Worm (Caenorhabditis elegans) whole organism, L3 larva: ENCODE results near the gene C03B1.3.
A peak's percentile ranks its signal among the peaks of the same experiment; 100 is the strongest.

Experiments
- R02D3.7 ChIP-seq: fragments of 150-350 bp; optimal IDR thresholded peaks from 2 replicates; lab custom pipeline; 2014; ENCODE audit warnings: missing biosample characterization, missing genetic modification characterization
- ZK546.5 ChIP-seq: sonication (generic microtip); optimal IDR thresholded peaks from 2 replicates; lab custom pipeline; 2017; ENCODE audit warnings: missing biosample characterization, missing genetic modification characterization
- aly-2 ChIP-seq: fragments of 150-350 bp; optimal IDR thresholded peaks from 2 replicates; lab custom pipeline; 2014; ENCODE audit warnings: missing biosample characterization, missing genetic modification characterization
- ama-1 ChIP-seq: fragments of 150-350 bp; optimal IDR thresholded peaks from 2 replicates; lab custom pipeline; 2018
- ceh-16 ChIP-seq: sonication (generic microtip); optimal IDR thresholded peaks from 2 replicates; lab custom pipeline; 2017; ENCODE audit warnings: missing biosample characterization, missing genetic modification characterization
- ceh-82 ChIP-seq: fragments of 150-350 bp; optimal IDR thresholded peaks from 2 replicates; lab custom pipeline; 2014; ENCODE audit warnings: missing biosample characterization, missing genetic modification characterization
- ceh-9 ChIP-seq: sonication (generic microtip); optimal IDR thresholded peaks from 2 replicates; lab custom pipeline; 2018; ENCODE audit warnings: missing biosample characterization, missing genetic modification characterization
- daf-12 ChIP-seq: fragments of 150-350 bp; optimal IDR thresholded peaks from 2 replicates; lab custom pipeline; 2014; ENCODE audit warnings: missing biosample characterization, missing genetic modification reagents, missing genetic modification characterization
- egl-27 ChIP-seq: sonication (generic microtip); optimal IDR thresholded peaks from 4 replicates; lab custom pipeline; 2017; ENCODE audit warnings: missing biosample characterization, missing genetic modification reagents, missing genetic modification characterization
- egl-5 ChIP-seq: fragments of 150-350 bp; optimal IDR thresholded peaks from 2 replicates; lab custom pipeline; 2017; ENCODE audit warnings: missing biosample characterization, missing genetic modification reagents, missing genetic modification characterization, inconsistent platforms
- elt-1 ChIP-seq: fragments of 150-350 bp; optimal IDR thresholded peaks from 2 replicates; lab custom pipeline; 2014; ENCODE audit warnings: missing biosample characterization, missing genetic modification characterization
- elt-2 ChIP-seq: sonication (generic microtip); optimal IDR thresholded peaks from 2 replicates; lab custom pipeline; 2016; ENCODE audit warnings: missing genetic modification reagents, mild to moderate bottlenecking, missing genetic modification characterization, missing compliant biosample characterization
- eor-1 ChIP-seq, 2 experiments: fragments of 150-350 bp; optimal IDR thresholded peaks; 2 replicates each; lab custom pipeline; 2014 to 2018; ENCODE audit warnings: missing biosample characterization in 2 of 2, missing genetic modification characterization in 2 of 2
- fkh-10 ChIP-seq: sonication (generic microtip); optimal IDR thresholded peaks from 2 replicates; lab custom pipeline; 2017; ENCODE audit warnings: missing biosample characterization, missing genetic modification reagents, missing genetic modification characterization
- fkh-2 ChIP-seq: fragments of 150-350 bp; optimal IDR thresholded peaks from 2 replicates; lab custom pipeline; 2014; ENCODE audit warnings: missing biosample characterization, missing genetic modification reagents, missing genetic modification characterization
- hmg-11 ChIP-seq: sonication (generic microtip); optimal IDR thresholded peaks from 2 replicates; lab custom pipeline; 2016; ENCODE audit warnings: missing genetic modification characterization, missing compliant biosample characterization
- jun-1 ChIP-seq: fragments of 150-350 bp; optimal IDR thresholded peaks from 2 replicates; lab custom pipeline; 2014; ENCODE audit warnings: missing biosample characterization, missing genetic modification reagents, missing genetic modification characterization
- lin-15B ChIP-seq: fragments of 150-350 bp; optimal IDR thresholded peaks from 2 replicates; lab custom pipeline; 2014; ENCODE audit warnings: missing biosample characterization, missing genetic modification characterization
- lin-39 ChIP-seq: fragments of 150-350 bp; optimal IDR thresholded peaks from 2 replicates; lab custom pipeline; 2018; ENCODE audit warnings: missing biosample characterization, missing genetic modification reagents, missing genetic modification characterization
- lsy-12 ChIP-seq: sonication (generic microtip); optimal IDR thresholded peaks from 2 replicates; lab custom pipeline; 2016; ENCODE audit warnings: mild to moderate bottlenecking, missing genetic modification characterization, missing compliant biosample characterization
- mdl-1 ChIP-seq: fragments of 150-350 bp; optimal IDR thresholded peaks from 2 replicates; lab custom pipeline; 2014; ENCODE audit warnings: missing biosample characterization, missing genetic modification characterization
- mml-1 ChIP-seq: fragments of 150-350 bp; sonication (generic microtip); optimal IDR thresholded peaks from 3 replicates; lab custom pipeline; 2014; ENCODE audit warnings: missing biosample characterization, missing genetic modification characterization
- nfya-1 ChIP-seq: sonication (generic microtip); optimal IDR thresholded peaks from 2 replicates; lab custom pipeline; 2017; ENCODE audit warnings: missing genetic modification characterization, mild to moderate bottlenecking, missing compliant biosample characterization, antibody characterized with exemption, moderate library complexity; ENCODE audit not compliant: insufficient read depth
- nhr-11 ChIP-seq: fragments of 150-350 bp; optimal IDR thresholded peaks from 2 replicates; lab custom pipeline; 2014; ENCODE audit warnings: missing biosample characterization, missing genetic modification characterization
- nhr-12 ChIP-seq: fragments of 150-350 bp; optimal IDR thresholded peaks from 2 replicates; lab custom pipeline; 2014; ENCODE audit warnings: missing biosample characterization, missing genetic modification characterization
- nhr-23 ChIP-seq: fragments of 150-350 bp; optimal IDR thresholded peaks from 2 replicates; lab custom pipeline; 2014; ENCODE audit warnings: missing biosample characterization, missing genetic modification reagents, missing genetic modification characterization
- nhr-237 ChIP-seq: fragments of 150-350 bp; optimal IDR thresholded peaks from 2 replicates; lab custom pipeline; 2014; ENCODE audit warnings: missing biosample characterization, missing genetic modification characterization
- nhr-25 ChIP-seq: sonication (generic microtip); optimal IDR thresholded peaks from 2 replicates; lab custom pipeline; 2017; ENCODE audit warnings: missing biosample characterization, missing genetic modification characterization
- nhr-28 ChIP-seq: fragments of 150-350 bp; optimal IDR thresholded peaks from 2 replicates; lab custom pipeline; 2014; ENCODE audit warnings: missing biosample characterization, missing genetic modification characterization
- nhr-43 ChIP-seq: sonication (generic microtip); optimal IDR thresholded peaks from 2 replicates; lab custom pipeline; 2016; ENCODE audit warnings: mild to moderate bottlenecking, missing genetic modification characterization, missing compliant biosample characterization; ENCODE audit not compliant: poor library complexity, severe bottlenecking
- nhr-67 ChIP-seq: fragments of 150-350 bp; optimal IDR thresholded peaks from 2 replicates; lab custom pipeline; 2014; ENCODE audit warnings: missing biosample characterization, missing genetic modification characterization
- nhr-76 ChIP-seq: fragments of 150-350 bp; sonication (generic microtip); optimal IDR thresholded peaks from 5 replicates; lab custom pipeline; 2014; ENCODE audit warnings: missing biosample characterization, missing genetic modification characterization
- nhr-77 ChIP-seq: fragments of 150-350 bp; optimal IDR thresholded peaks from 2 replicates; lab custom pipeline; 2014; ENCODE audit warnings: missing biosample characterization, missing genetic modification characterization
- pha-4 ChIP-seq: fragments of 150-350 bp; optimal IDR thresholded peaks from 2 replicates; lab custom pipeline; 2014; ENCODE audit warnings: missing biosample characterization, missing genetic modification reagents, missing genetic modification characterization
- pqm-1 ChIP-seq: fragments of 150-350 bp; optimal IDR thresholded peaks from 2 replicates; lab custom pipeline; 2017; ENCODE audit warnings: missing biosample characterization, missing genetic modification characterization, inconsistent platforms
- sea-2 ChIP-seq: fragments of 150-350 bp; sonication (generic microtip); optimal IDR thresholded peaks from 4 replicates; lab custom pipeline; 2014; ENCODE audit warnings: missing biosample characterization, missing genetic modification reagents, missing genetic modification characterization
- skn-1 ChIP-seq: fragments of 150-350 bp; optimal IDR thresholded peaks from 2 replicates; lab custom pipeline; 2014; ENCODE audit warnings: missing biosample characterization, missing genetic modification characterization
- tbx-2 ChIP-seq: sonication (generic microtip); optimal IDR thresholded peaks from 2 replicates; lab custom pipeline; 2016; ENCODE audit warnings: mild to moderate bottlenecking, missing genetic modification characterization, missing compliant biosample characterization
- unc-39 ChIP-seq: sonication (generic microtip); optimal IDR thresholded peaks from 4 replicates; lab custom pipeline; 2017; ENCODE audit warnings: missing biosample characterization, missing genetic modification characterization
- unc-62 ChIP-seq: fragments of 150-350 bp; sonication (generic microtip); optimal IDR thresholded peaks from 4 replicates; lab custom pipeline; 2014; ENCODE audit warnings: missing biosample characterization, missing genetic modification reagents, missing genetic modification characterization
- zag-1 ChIP-seq: fragments of 150-350 bp; optimal IDR thresholded peaks from 2 replicates; lab custom pipeline; 2014; ENCODE audit warnings: missing biosample characterization, missing genetic modification characterization
- ztf-11 ChIP-seq: fragments of 150-350 bp; optimal IDR thresholded peaks from 2 replicates; lab custom pipeline; 2014; ENCODE audit warnings: missing biosample characterization, missing genetic modification characterization
- ztf-4 ChIP-seq: fragments of 150-350 bp; optimal IDR thresholded peaks from 2 replicates; lab custom pipeline; 2014; ENCODE audit warnings: missing biosample characterization, missing genetic modification characterization

Gene C03B1.3

ce11 chrX:6369717-6370116 lies 3.9 kb downstream of the C03B1.3 start, which contains the start of gene C03B1.2:
C03B1.2 (plus strand) TSS chrX:6370017.
- no peak for TF ChIP-seq ceh-9 (tag; lab: Kevin White, UChicago)
- no peak for TF ChIP-seq nhr-77
- TF ChIP-seq pha-4 (tag; lab: Kevin White, UChicago): no peak
- TF ChIP-seq daf-12 (tag; lab: Kevin White, UChicago): no peak
- no peak for TF ChIP-seq nhr-25 (tag; lab: Kevin White, UChicago)
- no peak for TF ChIP-seq R02D3.7 (tag; lab: Kevin White, UChicago)
- no peak for TF ChIP-seq elt-2
- TF ChIP-seq ztf-11 (tag; lab: Kevin White, UChicago): no peak
- no peak for TF ChIP-seq lin-39 (tag; lab: Kevin White, UChicago)
- TF ChIP-seq mml-1 (tag; lab: Kevin White, UChicago): no peak
- TF ChIP-seq sea-2 (GFP tag; lab: Kevin White, UChicago): no peak
- TF ChIP-seq ama-1 (lab: Kevin White, UChicago): no peak
- TF ChIP-seq mdl-1 (tag; lab: Kevin White, UChicago): no peak
- TF ChIP-seq jun-1 (tag; lab: Kevin White, UChicago): no peak
- TF ChIP-seq nhr-76 (tag; lab: Kevin White, UChicago): no peak

- peak; percentile 26 for TF ChIP-seq pqm-1 (tag; lab: Kevin White, UChicago)
- peak; percentile 33 for TF ChIP-seq ceh-82
- no peak for TF ChIP-seq lin-15B (tag; lab: Kevin White, UChicago)
- TF ChIP-seq unc-62: no peak
- no peak for TF ChIP-seq zag-1
- peak; percentile 10 for TF ChIP-seq nhr-28 (tag; lab: Kevin White, UChicago)
- TF ChIP-seq lsy-12 (tag; lab: Kevin White, UChicago): no peak
- TF ChIP-seq ZK546.5 (tag; lab: Kevin White, UChicago): no peak
- TF ChIP-seq ztf-11 (tag; lab: Kevin White, UChicago): no peak
- TF ChIP-seq jun-1 (tag; lab: Kevin White, UChicago): peak; percentile 57
- peak; percentile 54 for TF ChIP-seq egl-5 (tag; lab: Kevin White, UChicago)
- TF ChIP-seq skn-1 (tag; lab: Kevin White, UChicago): peak; percentile 26
- TF ChIP-seq elt-2: peak; percentile 29
- no peak for TF ChIP-seq fkh-2 (tag; lab: Kevin White, UChicago)
- no peak for TF ChIP-seq aly-2 (tag; lab: Kevin White, UChicago)
- TF ChIP-seq tbx-2 (tag; lab: Kevin White, UChicago): peak; percentile 54
- no peak for TF ChIP-seq nhr-11 (tag; lab: Kevin White, UChicago)
- peak; percentile 36 for TF ChIP-seq nhr-23 (tag; lab: Kevin White, UChicago)
- no peak for TF ChIP-seq ceh-9 (tag; lab: Kevin White, UChicago)
- no peak for TF ChIP-seq eor-1 (tag; optimal IDR thresholded peaks at IDR 0.05; lab: Kevin White, UChicago)
- TF ChIP-seq nhr-12 (tag; lab: Kevin White, UChicago): no peak
- no peak for TF ChIP-seq ztf-4
- TF ChIP-seq fkh-10 (GFP tag; lab: Kevin White, UChicago): no peak
- TF ChIP-seq R02D3.7 (tag; lab: Kevin White, UChicago): no peak
- TF ChIP-seq nhr-76 (tag; lab: Kevin White, UChicago): no peak
- no peak for TF ChIP-seq unc-39 (tag; lab: Kevin White, UChicago)
- no peak for TF ChIP-seq egl-27 (tag; lab: Kevin White, UChicago)
- no peak for TF ChIP-seq nhr-43
- TF ChIP-seq nhr-25 (tag; lab: Kevin White, UChicago): no peak
- TF ChIP-seq ceh-16 (tag; lab: Kevin White, UChicago): no peak
- no peak for TF ChIP-seq nhr-237 (tag; lab: Kevin White, UChicago)
- peak; percentile 68 for TF ChIP-seq lin-39 (tag; lab: Kevin White, UChicago)
- no peak for TF ChIP-seq mdl-1 (tag; lab: Kevin White, UChicago)
- no peak for TF ChIP-seq elt-1 (tag; lab: Kevin White, UChicago)
- TF ChIP-seq pha-4 (tag; lab: Kevin White, UChicago): peak; percentile 49
- TF ChIP-seq sea-2 (GFP tag; lab: Kevin White, UChicago): no peak
- TF ChIP-seq nhr-67 (tag; lab: Kevin White, UChicago): no peak
- peak; percentile 57 for TF ChIP-seq nfya-1
- TF ChIP-seq mml-1 (tag; lab: Kevin White, UChicago): no peak
- no peak for TF ChIP-seq ama-1 (lab: Kevin White, UChicago)
- TF ChIP-seq hmg-11 (tag; lab: Kevin White, UChicago): peak; percentile 93
Observed at ce11 chrX:6371192-6372116, 5.6 kb downstream of the C03B1.3 start.
